Worm (Caenorhabditis elegans) whole organism, L2 larva: ENCODE data around the gene him-10.

Experiments
- ZK546.5 ChIP-seq: sonication (generic microtip); optimal IDR thresholded peaks from 2 replicates; lab custom pipeline; 2017; ENCODE audit warnings: missing biosample characterization, missing genetic modification characterization
- ama-1 ChIP-seq: fragments of 150-350 bp; optimal IDR thresholded peaks from 2 replicates; lab custom pipeline; 2018; ENCODE audit warnings: inconsistent platforms
- blmp-1 ChIP-seq: sonication (generic microtip); optimal IDR thresholded peaks from 2 replicates; lab custom pipeline; 2017; ENCODE audit warnings: missing genetic modification characterization, mild to moderate bottlenecking, missing compliant biosample characterization, antibody characterized with exemption, moderate library complexity; ENCODE audit not compliant: insufficient read depth
- egl-27 ChIP-seq: sonication (generic microtip); optimal IDR thresholded peaks from 3 replicates; lab custom pipeline; 2017; ENCODE audit warnings: missing biosample characterization, missing genetic modification reagents, missing genetic modification characterization
- elt-1 ChIP-seq: fragments of 150-350 bp; optimal IDR thresholded peaks from 2 replicates; lab custom pipeline; 2014; ENCODE audit warnings: missing biosample characterization, missing genetic modification characterization
- lin-13 ChIP-seq: fragments of 150-350 bp; optimal IDR thresholded peaks from 2 replicates; lab custom pipeline; 2014; ENCODE audit warnings: missing biosample characterization, missing genetic modification reagents, missing genetic modification characterization
- lin-39 ChIP-seq: fragments of 150-350 bp; optimal IDR thresholded peaks from 2 replicates; lab custom pipeline; 2014; ENCODE audit warnings: missing biosample characterization, missing genetic modification reagents, missing genetic modification characterization
- mdl-1 ChIP-seq, 2 experiments: fragments of 150-350 bp in 1 of 2; sonication (generic microtip) in 1 of 2; optimal IDR thresholded peaks; 2 replicates each; lab custom pipeline; 2017; ENCODE audit warnings: missing biosample characterization in 2 of 2, missing genetic modification characterization in 2 of 2
- nhr-12 ChIP-seq: fragments of 150-350 bp; optimal IDR thresholded peaks from 2 replicates; lab custom pipeline; 2014; ENCODE audit warnings: missing biosample characterization, missing genetic modification characterization
- nhr-23 ChIP-seq: fragments of 150-350 bp; optimal IDR thresholded peaks from 2 replicates; lab custom pipeline; 2014; ENCODE audit warnings: missing biosample characterization, missing genetic modification reagents, missing genetic modification characterization
- nhr-77 ChIP-seq: fragments of 150-350 bp; optimal IDR thresholded peaks from 2 replicates; lab custom pipeline; 2014; ENCODE audit warnings: missing biosample characterization, missing genetic modification characterization
- skn-1 ChIP-seq: sonication (generic microtip); optimal IDR thresholded peaks from 2 replicates; lab custom pipeline; 2017; ENCODE audit warnings: missing biosample characterization, missing genetic modification characterization
- unc-39 ChIP-seq: fragments of 150-350 bp; optimal IDR thresholded peaks from 2 replicates; lab custom pipeline; 2014; ENCODE audit warnings: missing biosample characterization, missing genetic modification characterization

- TF ChIP-seq nhr-23 (tag; lab: Kevin White, UChicago) = no peak
- no peak for TF ChIP-seq unc-39 (tag; lab: Kevin White, UChicago)
- no peak for TF ChIP-seq mdl-1 (tag; optimal IDR thresholded peaks at IDR 0.05; lab: Kevin White, UChicago)
- TF ChIP-seq nhr-77 = no peak
- no peak for TF ChIP-seq lin-39 (tag; lab: Kevin White, UChicago)
- no peak for TF ChIP-seq nhr-12 (tag; lab: Kevin White, UChicago)
- no peak for TF ChIP-seq ZK546.5 (tag; lab: Kevin White, UChicago)
- no peak for TF ChIP-seq ama-1
- no peak for TF ChIP-seq skn-1 (tag; lab: Kevin White, UChicago)
- TF ChIP-seq blmp-1 (tag; lab: Kevin White, UChicago) = peak; percentile 19
- peak; percentile 67 for TF ChIP-seq lin-13 (GFP tag; lab: Kevin White, UChicago)
- TF ChIP-seq egl-27 (tag; lab: Kevin White, UChicago) = peak; percentile 27
- TF ChIP-seq elt-1 (tag; lab: Kevin White, UChicago) = no peak
Measured at ce11 chrIII:5785273-5785929, 17.7 kb upstream of the him-10 start, which contains the start of gene Y37B11A.3.
